Worm (Caenorhabditis elegans) whole organism, L3 larva: ENCODE results near the gene C05D12.2.

Source experiments
- ZK546.5 ChIP-seq: sonication (generic microtip); optimal IDR thresholded peaks from 2 replicates; lab custom pipeline; 2017; ENCODE audit warnings: missing biosample characterization, missing genetic modification characterization
- ceh-28 ChIP-seq: fragments of 150-350 bp; optimal IDR thresholded peaks from 2 replicates; lab custom pipeline; 2014; ENCODE audit warnings: missing biosample characterization, missing genetic modification reagents, missing genetic modification characterization
- ceh-9 ChIP-seq: sonication (generic microtip); optimal IDR thresholded peaks from 2 replicates; lab custom pipeline; 2018; ENCODE audit warnings: missing biosample characterization, missing genetic modification characterization
- egl-27 ChIP-seq: sonication (generic microtip); optimal IDR thresholded peaks from 4 replicates; lab custom pipeline; 2017; ENCODE audit warnings: missing biosample characterization, missing genetic modification reagents, missing genetic modification characterization
- elt-1 ChIP-seq: fragments of 150-350 bp; optimal IDR thresholded peaks from 2 replicates; lab custom pipeline; 2014; ENCODE audit warnings: missing biosample characterization, missing genetic modification characterization
- fos-1 ChIP-seq: fragments of 150-350 bp; optimal IDR thresholded peaks from 2 replicates; lab custom pipeline; 2014; ENCODE audit warnings: missing biosample characterization, missing genetic modification characterization
- nhr-237 ChIP-seq: fragments of 150-350 bp; optimal IDR thresholded peaks from 2 replicates; lab custom pipeline; 2014; ENCODE audit warnings: missing biosample characterization, missing genetic modification characterization
- nhr-28 ChIP-seq: fragments of 150-350 bp; optimal IDR thresholded peaks from 2 replicates; lab custom pipeline; 2014; ENCODE audit warnings: missing biosample characterization, missing genetic modification characterization
- skn-1 ChIP-seq: fragments of 150-350 bp; optimal IDR thresholded peaks from 2 replicates; lab custom pipeline; 2014; ENCODE audit warnings: missing biosample characterization, missing genetic modification characterization
- snpc-4 ChIP-seq: fragments of 150-350 bp; optimal IDR thresholded peaks from 2 replicates; lab custom pipeline; 2014; ENCODE audit warnings: missing biosample characterization, missing genetic modification characterization
- tbx-2 ChIP-seq: sonication (generic microtip); optimal IDR thresholded peaks from 2 replicates; lab custom pipeline; 2016; ENCODE audit warnings: mild to moderate bottlenecking, missing genetic modification characterization, missing compliant biosample characterization
- ztf-11 ChIP-seq: fragments of 150-350 bp; optimal IDR thresholded peaks from 2 replicates; lab custom pipeline; 2014; ENCODE audit warnings: missing biosample characterization, missing genetic modification characterization
- ztf-4 ChIP-seq: fragments of 150-350 bp; optimal IDR thresholded peaks from 2 replicates; lab custom pipeline; 2014; ENCODE audit warnings: missing biosample characterization, missing genetic modification characterization

DNA sequence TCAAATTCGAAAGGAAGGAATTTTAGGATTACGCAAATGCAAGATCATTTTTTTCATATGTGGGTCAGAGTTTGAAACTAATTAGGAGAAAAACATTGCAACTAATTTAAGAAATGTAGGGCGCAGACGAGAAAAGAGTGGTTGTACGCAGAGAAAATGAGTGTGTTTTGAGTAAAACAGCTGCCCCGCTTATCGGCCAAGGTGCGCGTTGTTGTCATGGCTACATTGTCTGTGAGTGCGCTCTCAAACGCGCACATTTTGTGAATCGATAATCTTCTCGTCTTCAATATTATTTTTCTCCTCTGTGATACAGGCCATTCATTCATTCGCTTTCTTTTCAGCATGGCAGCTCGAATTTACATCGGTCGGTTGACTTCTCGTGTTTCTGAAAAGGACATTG, 35.5 kb downstream of the C05D12.2 start:
- TF ChIP-seq ztf-4 (tag; lab: Kevin White, UChicago) (no peak), fos-1 (no peak), skn-1 (tag; lab: Kevin White, UChicago) (no peak), nhr-28 (no peak), tbx-2 (tag; lab: Kevin White, UChicago) (no peak), ceh-9 (tag; lab: Kevin White, UChicago) (no peak), egl-27 (no peak), snpc-4 (no peak), ceh-28 (no peak), ztf-11 (tag; lab: Kevin White, UChicago) (no peak), elt-1 (tag; lab: Kevin White, UChicago) (no peak), ZK546.5 (tag; lab: Kevin White, UChicago) (no peak), nhr-237 (tag; lab: Kevin White, UChicago) (no peak)
